Worm (Caenorhabditis elegans) whole organism, L4 larva: ENCODE measurements around the gene K01D12.10.

ENCODE experiments used
- D1046.2 ChIP-seq: fragments of 200-800 bp; sonication (Bioruptor generic); IDR thresholded peaks from 2 replicates; pipeline ENCODE4 v1.3.6; 2022; ENCODE audit warnings: missing genetic modification characterization, missing compliant biosample characterization
- F37D6.2 ChIP-seq: sonication (generic microtip); optimal IDR thresholded peaks from 2 replicates; lab custom pipeline; 2016; ENCODE audit warnings: mild to moderate bottlenecking, missing genetic modification characterization, missing compliant biosample characterization
- T20F7.1 ChIP-seq: fragments of 200-800 bp; sonication (Bioruptor generic); optimal IDR thresholded peaks from 2 replicates; lab custom pipeline; 2018; ENCODE audit warnings: mild to moderate bottlenecking, missing genetic modification characterization, missing compliant biosample characterization
- Y48G9A.11 ChIP-seq: fragments of 200-800 bp; sonication (Bioruptor generic); IDR thresholded peaks from 2 replicates; pipeline ENCODE4 v1.3.6; 2022; ENCODE audit warnings: missing genetic modification reagents, missing genetic modification characterization, missing compliant biosample characterization
- aha-1 ChIP-seq: fragments of 150-350 bp; peaks from one replicate; lab custom pipeline; 2014; ENCODE audit warnings: missing biosample characterization, missing genetic modification characterization
- arid-1 ChIP-seq: fragments of 200-800 bp; sonication (Bioruptor generic); conservative IDR thresholded peaks from 2 replicates; pipeline ENCODE4 v1.3.6; 2022; ENCODE audit warnings: missing genetic modification reagents, missing genetic modification characterization, missing compliant biosample characterization
- ceh-28 ChIP-seq: fragments of 150-350 bp; optimal IDR thresholded peaks from 2 replicates; lab custom pipeline; 2014; ENCODE audit warnings: missing biosample characterization, missing genetic modification reagents, missing genetic modification characterization
- ceh-62 ChIP-seq: sonication (generic microtip); optimal IDR thresholded peaks from 2 replicates; lab custom pipeline; 2017; ENCODE audit warnings: missing biosample characterization, missing genetic modification characterization
- ctbp-1 ChIP-seq: fragments of 200-800 bp; sonication (Bioruptor generic); IDR thresholded peaks from 2 replicates; pipeline ENCODE4 v1.3.6; 2022; ENCODE audit warnings: missing genetic modification reagents, missing genetic modification characterization, missing compliant biosample characterization
- dmd-9 ChIP-seq: fragments of 200-800 bp; sonication (Bioruptor generic); IDR thresholded peaks from 2 replicates; pipeline ENCODE4 v1.3.6; 2022; ENCODE audit warnings: missing genetic modification reagents, missing genetic modification characterization, missing compliant biosample characterization
- dve-1 ChIP-seq: sonication (generic microtip); optimal IDR thresholded peaks from 2 replicates; lab custom pipeline; 2017; ENCODE audit warnings: antibody characterized with exemption, mild to moderate bottlenecking, missing genetic modification characterization, missing compliant biosample characterization; ENCODE audit not compliant: insufficient read depth
- lin-15B ChIP-seq: fragments of 150-350 bp; sonication (generic microtip); optimal IDR thresholded peaks from 3 replicates; lab custom pipeline; 2014; ENCODE audit warnings: missing biosample characterization, missing genetic modification characterization
- lin-29 ChIP-seq: fragments of 200-800 bp; sonication (Bioruptor generic); IDR thresholded peaks from 2 replicates; pipeline ENCODE4 v1.3.6; 2022; ENCODE audit warnings: missing genetic modification reagents, missing genetic modification characterization, missing compliant biosample characterization
- lin-38 ChIP-seq: fragments of 200-800 bp; sonication (Bioruptor generic); IDR thresholded peaks from 2 replicates; pipeline ENCODE4 v1.3.6; 2022; ENCODE audit warnings: missing genetic modification reagents, missing genetic modification characterization, missing compliant biosample characterization
- lsy-2 ChIP-seq, 2 experiments: fragments of 150-350 bp in 1 of 2; sonication (generic microtip) in 1 of 2; optimal IDR thresholded peaks; 2 replicates each; lab custom pipeline; 2014 to 2017; ENCODE audit warnings: missing biosample characterization in 2 of 2, missing genetic modification characterization in 2 of 2
- mdt-29 ChIP-seq: fragments of 200-800 bp; sonication (Bioruptor generic); IDR thresholded peaks from 2 replicates; pipeline ENCODE4 v1.3.6; 2022; ENCODE audit warnings: missing genetic modification reagents, missing genetic modification characterization, missing compliant biosample characterization
- nhr-11 ChIP-seq: fragments of 150-350 bp; optimal IDR thresholded peaks from 2 replicates; lab custom pipeline; 2014; ENCODE audit warnings: missing biosample characterization, missing genetic modification characterization
- nhr-111 ChIP-seq: fragments of 200-800 bp; sonication (Bioruptor generic); optimal IDR thresholded peaks from 2 replicates; lab custom pipeline; 2018; ENCODE audit warnings: mild to moderate bottlenecking, missing genetic modification characterization, missing compliant biosample characterization
- nhr-237 ChIP-seq: sonication (generic microtip); optimal IDR thresholded peaks from 2 replicates; lab custom pipeline; 2017; ENCODE audit warnings: missing biosample characterization, missing genetic modification characterization
- nhr-25 ChIP-seq: sonication (generic microtip); optimal IDR thresholded peaks from 2 replicates; lab custom pipeline; 2017; ENCODE audit warnings: missing genetic modification characterization, mild to moderate bottlenecking, missing compliant biosample characterization, antibody characterized with exemption, moderate library complexity, borderline replicate concordance; ENCODE audit not compliant: insufficient read depth
- nhr-28 ChIP-seq: fragments of 150-350 bp; optimal IDR thresholded peaks from 2 replicates; lab custom pipeline; 2014; ENCODE audit warnings: missing biosample characterization, missing genetic modification characterization
- nhr-41 ChIP-seq: fragments of 200-800 bp; sonication (Bioruptor generic); IDR thresholded peaks from 2 replicates; pipeline ENCODE4 v1.3.6; 2022; ENCODE audit warnings: missing genetic modification reagents, missing genetic modification characterization, missing compliant biosample characterization
- nhr-42 ChIP-seq: fragments of 200-800 bp; sonication (Bioruptor generic); IDR thresholded peaks from 2 replicates; pipeline ENCODE4 v1.3.6; 2022; ENCODE audit warnings: missing genetic modification characterization, missing compliant biosample characterization
- nhr-76 ChIP-seq: fragments of 150-350 bp; optimal IDR thresholded peaks from 2 replicates; lab custom pipeline; 2014; ENCODE audit warnings: missing biosample characterization, missing genetic modification characterization
- rbr-2 ChIP-seq: sonication (generic microtip); optimal IDR thresholded peaks from 2 replicates; lab custom pipeline; 2016; ENCODE audit warnings: missing genotype, missing genetic modification characterization, missing compliant biosample characterization
- sdz-12 ChIP-seq: fragments of 200-800 bp; sonication (Bioruptor generic); optimal IDR thresholded peaks from 2 replicates; lab custom pipeline; 2018; ENCODE audit warnings: mild to moderate bottlenecking, missing genetic modification characterization, missing compliant biosample characterization
- skn-1 ChIP-seq: fragments of 150-350 bp; optimal IDR thresholded peaks from 2 replicates; lab custom pipeline; 2014; ENCODE audit warnings: missing biosample characterization, missing genetic modification characterization
- spr-1 ChIP-seq: sonication (generic microtip); optimal IDR thresholded peaks from 2 replicates; lab custom pipeline; 2016; ENCODE audit warnings: mild to moderate bottlenecking, missing genetic modification characterization, missing compliant biosample characterization
- unc-39 ChIP-seq: sonication (generic microtip); optimal IDR thresholded peaks from 2 replicates; lab custom pipeline; 2017; ENCODE audit warnings: missing biosample characterization, missing genetic modification characterization
- unc-62 ChIP-seq, 3 experiments: fragments of 150-350 bp in 1 of 3; sonication (generic microtip); optimal IDR thresholded peaks in 2 of 3; peaks in 1 of 3; 1 replicate in 1 of 3; 2 replicates in 2 of 3; lab custom pipeline; 2014 to 2017; ENCODE audit warnings: missing biosample characterization in 3 of 3, missing genetic modification characterization in 3 of 3, missing genetic modification reagents in 3 of 3, missing genotype in 1 of 3
- zfp-3 ChIP-seq: fragments of 200-800 bp; sonication (Bioruptor generic); conservative IDR thresholded peaks from 2 replicates; pipeline ENCODE4 v1.3.6; 2022; ENCODE audit warnings: missing genetic modification reagents, missing genetic modification characterization, missing compliant biosample characterization
- zip-2 ChIP-seq: fragments of 150-350 bp; optimal IDR thresholded peaks from 2 replicates; lab custom pipeline; 2014; ENCODE audit warnings: missing biosample characterization, missing genetic modification characterization

K01D12.10 gene

DNA sequence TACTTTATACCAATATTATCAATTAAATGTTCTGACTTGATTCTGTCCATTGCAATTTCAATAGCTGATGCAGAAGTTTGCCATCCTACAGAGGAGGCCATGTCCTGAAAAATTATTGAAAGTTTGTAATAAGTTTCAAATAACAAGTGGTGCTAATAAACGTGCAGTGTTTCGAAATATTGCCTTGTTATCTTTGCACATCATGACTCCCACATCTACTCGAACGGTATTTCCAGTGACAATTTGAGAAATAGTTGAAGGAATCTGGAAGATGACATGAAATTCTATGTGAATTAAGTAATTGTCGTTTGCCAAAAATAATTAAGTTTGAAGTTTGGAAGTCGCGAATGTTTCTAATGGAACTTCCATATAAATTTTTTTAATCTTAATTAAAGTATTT, 36.6 kb upstream of the K01D12.10 start, which contains the start of gene gcy-13:
TSS of gene gcy-13 (minus strand) at position 101 of the 400 bp plus-strand sequence.
- TF ChIP-seq nhr-42 (GFP tag; lab: Robert Waterston, UW) (no peak), lin-29 (no peak), zip-2 (tag; lab: Kevin White, UChicago) (no peak), skn-1 (tag; lab: Kevin White, UChicago) (no peak), unc-39 (tag; lab: Kevin White, UChicago) (no peak), ceh-62 (tag; lab: Kevin White, UChicago) (no peak), ceh-28 (tag; lab: Kevin White, UChicago) (no peak), nhr-28 (no peak), dve-1 (tag; lab: Kevin White, UChicago) (no peak), T20F7.1 (no peak), nhr-41 (GFP tag; lab: Robert Waterston, UW) (no peak)

DNA sequence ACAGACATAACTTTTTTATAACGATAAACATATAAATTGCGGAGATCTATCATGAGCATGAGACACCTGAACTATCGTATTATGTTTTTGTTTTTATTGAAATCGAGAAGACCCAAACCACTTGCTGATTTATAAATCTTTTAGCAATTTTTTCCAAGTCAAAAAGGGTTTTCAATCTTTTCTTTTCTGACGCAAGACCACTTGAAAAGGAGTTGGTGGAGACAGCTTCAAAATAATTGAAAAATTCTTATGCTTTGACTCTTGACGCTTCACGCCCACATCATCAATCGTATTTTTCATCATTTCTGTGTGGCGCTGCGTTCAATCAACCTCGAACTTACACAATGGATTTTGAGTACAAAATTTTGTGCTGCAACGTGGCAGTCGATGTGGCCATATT, 34.6 kb upstream of the K01D12.10 start, which contains the start of gene F23H12.7:
TSS of gene F23H12.7 (plus strand) at position 301 of the 400 bp plus-strand sequence.
- TF ChIP-seq unc-62 (GFP tag; optimal IDR thresholded peaks at IDR 0.05 in 1 of 2; lab: Kevin White, UChicago) (peak in 1 of 2 experiments; percentile 1), unc-62 (tag; optimal IDR thresholded peaks at IDR 0.05; lab: Kevin White, UChicago) (no peak), lsy-2 (tag; optimal IDR thresholded peaks at IDR 0.05; lab: Kevin White, UChicago) (no peak)

DNA sequence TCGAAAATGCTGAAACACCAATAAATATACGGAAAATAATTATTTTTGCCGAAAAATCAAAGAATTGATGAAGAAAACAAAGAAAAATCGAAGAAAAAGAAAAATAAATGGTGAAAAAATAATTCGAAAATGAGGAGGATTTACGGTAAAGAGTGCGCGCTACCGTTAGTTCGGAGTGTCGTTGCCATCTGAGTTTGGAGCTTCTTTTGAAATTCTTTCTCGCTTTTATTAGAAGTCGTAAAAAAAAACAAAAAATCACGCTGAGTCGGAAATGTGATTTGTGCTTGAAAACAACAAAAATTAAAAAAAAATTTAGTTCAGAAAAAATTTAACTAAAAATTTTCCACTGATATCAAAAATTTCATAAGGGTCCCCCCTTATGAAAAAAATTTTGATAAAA, 31.8 kb upstream of the K01D12.10 start, which contains the start of gene F23H12.10:
TSS of gene F23H12.10 (minus strand) at position 12 of the 400 bp plus-strand sequence.
- TF ChIP-seq Y48G9A.11 (GFP tag; lab: Robert Waterston, UW): peak; percentile 51; the same call in 1 of the 2 replicates

DNA sequence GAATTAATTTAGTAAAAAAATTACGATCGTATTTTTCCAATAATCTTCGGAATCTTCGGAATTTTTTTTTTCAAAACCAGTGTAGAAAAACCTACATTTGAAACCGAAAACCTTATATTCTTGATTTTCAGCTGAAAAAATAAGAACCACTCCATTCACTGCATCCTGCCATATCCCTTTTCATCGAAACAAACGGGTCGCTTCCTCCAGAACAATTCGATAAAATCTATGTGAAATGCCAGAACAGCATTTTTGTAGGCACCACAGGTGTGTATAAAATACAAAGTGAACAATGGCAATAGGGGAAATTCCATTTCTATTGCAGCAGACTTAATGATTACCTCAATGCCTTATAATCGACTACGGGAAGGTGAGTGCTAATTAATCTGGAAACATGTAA, 28.8 kb upstream of the K01D12.10 start, which contains the start of gene K01D12.1:
TSS of gene K01D12.1 (plus strand) at position 301 of the 400 bp plus-strand sequence.
- TF ChIP-seq aha-1 (tag; lab: Kevin White, UChicago): peak; percentile 70
- no peak for TF ChIP-seq nhr-237 (tag; lab: Kevin White, UChicago)
- peak in 1 of 2 experiments; percentile 71 for TF ChIP-seq unc-62 (GFP tag; optimal IDR thresholded peaks at IDR 0.05 in 1 of 2; lab: Kevin White, UChicago)
- no peak for TF ChIP-seq unc-62 (tag; optimal IDR thresholded peaks at IDR 0.05; lab: Kevin White, UChicago)

DNA sequence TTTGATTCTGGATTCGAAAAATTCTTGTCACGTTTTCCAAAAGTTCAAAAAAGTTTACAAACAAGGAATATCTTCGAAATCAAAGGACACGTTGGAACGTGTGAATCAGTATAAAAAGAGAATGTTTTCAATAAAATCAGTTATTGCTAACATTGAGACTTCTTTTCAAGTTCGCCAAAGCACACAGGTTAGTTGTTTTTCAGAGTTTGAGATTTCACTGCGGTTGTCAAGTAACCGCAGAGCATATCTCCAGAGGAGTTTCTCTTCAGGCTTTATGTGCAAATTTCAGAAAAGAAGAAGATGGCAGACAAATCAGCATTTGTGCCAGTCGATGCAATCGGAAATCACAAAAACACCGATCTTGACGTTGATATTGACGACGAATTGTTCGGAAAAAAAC, 19.9 kb upstream of the K01D12.10 start, which contains the start of gene K01D12.15:
TSS of gene K01D12.15 (plus strand) at position 301 of the 400 bp plus-strand sequence.
- no peak for TF ChIP-seq D1046.2 (GFP tag; lab: Robert Waterston, UW)
- TF ChIP-seq rbr-2: no peak
- no peak for TF ChIP-seq arid-1 (GFP tag; lab: Robert Waterston, UW)
- no peak for TF ChIP-seq nhr-25 (tag; lab: Kevin White, UChicago)

DNA sequence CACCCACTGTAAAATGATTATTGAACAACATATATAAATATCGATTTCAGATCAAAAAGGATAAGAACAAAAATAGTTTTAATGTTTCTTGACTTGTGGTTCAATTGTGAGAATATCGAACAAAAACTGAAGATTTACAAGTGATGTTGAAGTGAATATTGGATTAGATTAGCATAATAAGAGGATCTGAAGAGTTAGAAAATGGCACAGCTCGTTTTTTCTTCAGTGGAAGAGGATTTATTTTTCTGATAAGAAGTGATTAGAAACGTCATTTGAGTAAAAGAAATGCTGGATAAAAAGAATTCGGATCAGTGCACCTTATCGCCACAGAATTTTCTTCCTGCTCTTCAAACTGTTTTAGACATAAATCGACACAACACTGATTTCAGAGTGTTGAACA, 10.3 kb upstream of the K01D12.10 start, which contains the start of gene twk-14:
TSS of gene twk-14 (minus strand) at position 8 of the 400 bp plus-strand sequence.
- peak in 1 of 2 experiments; percentile 25 for TF ChIP-seq unc-62 (GFP tag; optimal IDR thresholded peaks at IDR 0.05 in 1 of 2; lab: Kevin White, UChicago)
- TF ChIP-seq unc-62 (tag; optimal IDR thresholded peaks at IDR 0.05; lab: Kevin White, UChicago): no peak
- TF ChIP-seq F37D6.2 (tag; lab: Kevin White, UChicago): no peak

DNA sequence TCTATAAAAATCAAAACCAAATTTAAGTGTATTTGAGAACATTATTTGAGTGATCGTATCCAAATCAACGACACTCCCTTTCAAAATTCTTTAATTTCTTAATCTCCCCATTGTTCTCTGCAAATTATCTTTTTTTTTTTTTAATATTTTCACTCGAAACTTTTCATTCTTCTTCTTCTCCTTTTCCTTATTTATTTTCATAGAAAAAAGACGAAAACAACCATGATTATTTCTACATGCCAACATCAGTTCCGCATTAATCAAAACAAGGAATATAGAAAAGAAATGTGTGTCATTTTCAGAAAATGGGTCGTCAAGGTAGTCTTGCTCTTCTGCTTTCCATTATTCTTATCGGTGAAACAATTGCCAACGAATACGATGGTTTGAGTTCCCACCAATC, 8.5 kb upstream of the K01D12.10 start, which contains the start of gene K01D12.5:
TSS of gene K01D12.5 (plus strand) at position 301 of the 400 bp plus-strand sequence.
- TF ChIP-seq spr-1 (tag; lab: Kevin White, UChicago): no peak
- TF ChIP-seq sdz-12 (GFP tag; lab: Kevin White, UChicago): no peak
- TF ChIP-seq nhr-111 (GFP tag; lab: Kevin White, UChicago): no peak
- TF ChIP-seq dve-1 (tag; lab: Kevin White, UChicago): no peak
- TF ChIP-seq lsy-2 (tag; optimal IDR thresholded peaks at IDR 0.05; lab: Kevin White, UChicago): no peak
- no peak for TF ChIP-seq lin-15B (tag; lab: Kevin White, UChicago)
- TF ChIP-seq Y48G9A.11 (GFP tag; lab: Robert Waterston, UW): no peak
- no peak for TF ChIP-seq ctbp-1 (GFP tag; lab: Robert Waterston, UW)
- no peak for TF ChIP-seq nhr-11 (tag; lab: Kevin White, UChicago)
- no peak for TF ChIP-seq nhr-76 (tag; lab: Kevin White, UChicago)
- no peak for TF ChIP-seq lin-38 (GFP tag; lab: Robert Waterston, UW)
- TF ChIP-seq zfp-3 (GFP tag; lab: Robert Waterston, UW): no peak
- TF ChIP-seq dmd-9: no peak
- no peak for TF ChIP-seq mdt-29
- TF ChIP-seq nhr-41 (GFP tag; lab: Robert Waterston, UW): no peak
- TF ChIP-seq, all 104 proteins: peak for 0
